Worm (Caenorhabditis elegans): Measurements from ENCODE around the gene F48G7.13.

- no peak for TF ChIP-seq sptf-1 (tag; optimal IDR thresholded peaks at IDR 0.05)
- no peak for TF ChIP-seq lir-3 (tag; optimal IDR thresholded peaks at IDR 0.05; ENCODE audit: poor library complexity)
- TF ChIP-seq dpl-1 (GFP tag; optimal IDR thresholded peaks at IDR 0.05): no peak
- no peak for TF ChIP-seq aha-1 (tag; optimal IDR thresholded peaks at IDR 0.05)
- no peak for TF ChIP-seq nhr-77 (tag; optimal IDR thresholded peaks at IDR 0.05)
- no peak for TF ChIP-seq fkh-10 (GFP tag; optimal IDR thresholded peaks at IDR 0.05)
- no peak for TF ChIP-seq skn-1 (tag; optimal IDR thresholded peaks at IDR 0.05)
- TF ChIP-seq alr-1 (tag; optimal IDR thresholded peaks at IDR 0.05; ENCODE audit: borderline replicate concordance): no peak
- TF ChIP-seq lin-39 (tag; optimal IDR thresholded peaks at IDR 0.05): no peak
- no peak for TF ChIP-seq zag-1 (tag; optimal IDR thresholded peaks at IDR 0.05)
Observed at ce11 chrV:642750-643149, 27.4 kb downstream of the F48G7.13 start, which contains the start of gene nhr-190.
